Worm (Caenorhabditis elegans): ENCODE results near the gene C42D8.9.

The C42D8.9 gene

DNA sequence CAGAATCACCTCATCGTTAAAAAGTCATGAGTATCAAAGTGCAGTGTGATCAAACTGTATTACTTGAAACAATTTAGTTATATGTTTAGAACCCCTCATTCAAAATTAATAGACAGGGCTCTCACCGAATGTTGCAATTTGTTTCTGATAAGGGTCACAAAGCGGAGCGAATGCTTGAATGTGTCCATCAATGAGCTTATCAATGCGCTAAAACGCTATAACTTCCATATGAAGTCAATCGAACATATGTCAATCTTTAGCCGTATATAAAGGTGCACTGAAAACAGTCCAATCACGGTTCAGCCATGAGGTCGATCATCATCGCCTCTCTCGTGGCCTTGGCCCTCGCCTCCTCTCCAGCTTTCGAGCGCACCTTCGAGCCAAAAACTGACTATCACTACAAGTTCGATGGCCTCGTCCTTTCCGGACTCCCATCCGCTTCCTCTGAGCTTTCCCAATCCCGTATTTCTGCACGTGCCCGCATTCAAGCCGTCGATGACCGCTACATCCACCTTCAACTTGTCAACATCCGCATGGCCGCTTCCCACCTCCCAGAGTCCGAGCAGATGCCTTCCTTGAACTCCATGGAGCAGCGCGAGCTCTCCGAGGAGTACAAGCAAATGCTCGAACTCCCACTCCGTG, 6.0 kb downstream of the C42D8.9 start, which contains the start of gene vit-2:
TSS of gene vit-2 (plus strand) at position 305 of the 642 bp plus-strand sequence.
- TF ChIP-seq php-3 (GFP tag; IDR thresholded peaks at IDR 0.05), result peak; percentile 50; the same call in 1 of the 2 replicates
- no peak for TF ChIP-seq lin-38 (GFP tag; IDR thresholded peaks at IDR 0.05)
- no peak for TF ChIP-seq skn-1 (tag; optimal IDR thresholded peaks at IDR 0.05)
- no peak for TF ChIP-seq jun-1 (tag; optimal IDR thresholded peaks at IDR 0.05)
- TF ChIP-seq D1046.2 (GFP tag; IDR thresholded peaks at IDR 0.05), result peak; percentile 66; the same call in 1 of the 2 replicates
- no peak for TF ChIP-seq Y5F2A.4 (GFP tag; optimal IDR thresholded peaks at IDR 0.05)
- TF ChIP-seq madf-5 (GFP tag; IDR thresholded peaks at IDR 0.05), result 0 out of 4 replicates have a peak, but pooled peaks of 1 of the 2 experiments have one; percentile 38
- no peak for TF ChIP-seq tag-97 (GFP tag; IDR thresholded peaks at IDR 0.05)
- no peak for TF ChIP-seq hif-1 (tag; optimal IDR thresholded peaks at IDR 0.05)
- 0 out of 2 replicates have a peak, but pooled peaks have one; percentile 45 for TF ChIP-seq zfp-3 (GFP tag; conservative IDR thresholded peaks at IDR 0.05)
- TF ChIP-seq daf-19 (GFP tag; conservative IDR thresholded peaks at IDR 0.05), result no peak
- no peak for TF ChIP-seq nhr-111 (GFP tag; optimal IDR thresholded peaks at IDR 0.05)
- TF ChIP-seq nhr-6 (tag; optimal IDR thresholded peaks at IDR 0.05), result no peak
- TF ChIP-seq lir-3 (tag; optimal IDR thresholded peaks at IDR 0.05), result no peak
- TF ChIP-seq snpc-1.2 (GFP tag; IDR thresholded peaks at IDR 0.05), result peak; percentile 38; the same call in 1 of the 2 replicates
- no peak; the same call in 1 of the 2 replicates for TF ChIP-seq ceh-20 (GFP tag; IDR thresholded peaks at IDR 0.05)
- peak; percentile 91 for TF ChIP-seq set-16 (GFP tag; IDR thresholded peaks at IDR 0.05)
- no peak for TF ChIP-seq dpl-1 (GFP tag; optimal IDR thresholded peaks at IDR 0.05)
- peak; percentile 88 for TF ChIP-seq dmd-6 (GFP tag; IDR thresholded peaks at IDR 0.05)
- no peak for TF ChIP-seq Y48G9A.11 (GFP tag; IDR thresholded peaks at IDR 0.05)
- TF ChIP-seq nhr-41 (GFP tag; IDR thresholded peaks at IDR 0.05), result no peak
- TF ChIP-seq lim-7 (GFP tag; IDR thresholded peaks at IDR 0.05), result no peak
- 0 out of 2 replicates have a peak, but pooled peaks have one; percentile 42 for TF ChIP-seq Y75B8A.6 (GFP tag; IDR thresholded peaks at IDR 0.05)
- TF ChIP-seq hmg-1.1 (GFP tag; IDR thresholded peaks at IDR 0.05), result no peak
- TF ChIP-seq ceh-32 (tag; optimal IDR thresholded peaks at IDR 0.05; ENCODE audit: poor library complexity), result no peak
- no peak for TF ChIP-seq saeg-2 (GFP tag; IDR thresholded peaks at IDR 0.05)
- no peak for TF ChIP-seq nhr-28 (tag; optimal IDR thresholded peaks at IDR 0.05)
- TF ChIP-seq nhr-42 (GFP tag; IDR thresholded peaks at IDR 0.05), result no peak
- no peak for TF ChIP-seq daf-12 (tag; optimal IDR thresholded peaks at IDR 0.05)
- no peak for TF ChIP-seq nhr-25 (tag; optimal IDR thresholded peaks at IDR 0.05; ENCODE audit: borderline replicate concordance, insufficient read depth)
- TF ChIP-seq egl-43 (GFP tag; IDR thresholded peaks at IDR 0.05), result 0 out of 2 replicates have a peak, but pooled peaks have one; percentile 26
- TF ChIP-seq rbr-2 (tag; optimal IDR thresholded peaks at IDR 0.05), result no peak
- no peak for TF ChIP-seq ZK337.2 (GFP tag; IDR thresholded peaks at IDR 0.05)
- TF ChIP-seq F26F4.8 (GFP tag; conservative IDR thresholded peaks at IDR 0.05), result no peak
- TF ChIP-seq spr-3 (GFP tag; optimal IDR thresholded peaks at IDR 0.05), result no peak
- TF ChIP-seq snpc-4 (tag; optimal IDR thresholded peaks at IDR 0.05), result no peak
- no peak for TF ChIP-seq egl-27 (tag; optimal IDR thresholded peaks at IDR 0.05)
- no peak for TF ChIP-seq nhr-10 (tag; optimal IDR thresholded peaks at IDR 0.05)
- TF ChIP-seq aly-2 (tag; optimal IDR thresholded peaks at IDR 0.05), result no peak
- TF ChIP-seq ces-1 (GFP tag; optimal IDR thresholded peaks at IDR 0.05), result no peak
- TF ChIP-seq T20F7.1 (GFP tag; optimal IDR thresholded peaks at IDR 0.05), result peak; percentile 30
- no peak for TF ChIP-seq daf-8 (GFP tag; IDR thresholded peaks at IDR 0.05)
- TF ChIP-seq arid-1 (GFP tag; conservative IDR thresholded peaks at IDR 0.05), result no peak
- no peak for TF ChIP-seq lin-39 (tag; optimal IDR thresholded peaks at IDR 0.05)
- TF ChIP-seq dmd-9 (GFP tag; IDR thresholded peaks at IDR 0.05), result no peak
- TF ChIP-seq zip-2 (tag; optimal IDR thresholded peaks at IDR 0.05), result no peak
- peak; percentile 81 for TF ChIP-seq mdt-29 (GFP tag; IDR thresholded peaks at IDR 0.05)
- TF ChIP-seq mes-2 (tag; optimal IDR thresholded peaks at IDR 0.05; ENCODE audit: poor library complexity, severe bottlenecking), result no peak
- TF ChIP-seq dmd-8 (GFP tag; IDR thresholded peaks at IDR 0.05), result no peak
- TF ChIP-seq tra-1 (GFP tag; IDR thresholded peaks at IDR 0.05), result peak; percentile 80
